Worm (Caenorhabditis elegans) whole organism, L1 larva: ENCODE results near the gene Y76B12C.8.

ENCODE experiments used
- C16A3.4 ChIP-seq: fragments of 150-350 bp; optimal IDR thresholded peaks from 2 replicates; lab custom pipeline; 2014; ENCODE audit warnings: missing biosample characterization, missing genetic modification characterization
- C34B4.2 ChIP-seq: sonication (generic microtip); optimal IDR thresholded peaks from 2 replicates; lab custom pipeline; 2017; ENCODE audit warnings: mild to moderate bottlenecking, missing genetic modification characterization, missing compliant biosample characterization
- F16B12.6 ChIP-seq: fragments of 150-350 bp; optimal IDR thresholded peaks from 2 replicates; lab custom pipeline; 2014; ENCODE audit warnings: missing biosample characterization, missing genetic modification characterization
- alr-1 ChIP-seq: fragments of 200-800 bp; sonication (Bioruptor generic); optimal IDR thresholded peaks from 2 replicates; lab custom pipeline; 2018; ENCODE audit warnings: borderline replicate concordance, mild to moderate bottlenecking, missing genetic modification characterization, missing compliant biosample characterization
- ceh-63 ChIP-seq: fragments of 200-800 bp; sonication (Bioruptor generic); optimal IDR thresholded peaks from 2 replicates; lab custom pipeline; 2018; ENCODE audit warnings: mild to moderate bottlenecking, missing genetic modification characterization, missing compliant biosample characterization
- ceh-82 ChIP-seq, 3 experiments: fragments of 150-350 bp in 1 of 3; sonication (generic microtip) in 2 of 3; optimal IDR thresholded peaks; 2 replicates each; lab custom pipeline; 2014 to 2017; ENCODE audit warnings: missing biosample characterization in 3 of 3, missing genetic modification characterization in 3 of 3
- ceh-88 ChIP-seq: fragments of 200-800 bp; sonication (Bioruptor generic); IDR thresholded peaks from 2 replicates; pipeline ENCODE4 v1.3.6; 2022; ENCODE audit warnings: missing genetic modification characterization, missing compliant biosample characterization
- dpl-1 ChIP-seq, 3 experiments: fragments of 150-350 bp in 2 of 3; sonication (generic microtip) in 1 of 3; optimal IDR thresholded peaks; 2 replicates each; lab custom pipeline; 2014 to 2017; ENCODE audit warnings: missing biosample characterization in 3 of 3, missing genetic modification characterization in 3 of 3, missing genetic modification reagents in 3 of 3
- efl-1 ChIP-seq, 4 experiments: fragments of 150-350 bp; optimal IDR thresholded peaks in 3 of 4; peaks in 1 of 4; 1 replicate in 1 of 4; 2 replicates in 3 of 4; lab custom pipeline; 2014; ENCODE audit warnings: missing biosample characterization in 2 of 4, missing genetic modification characterization in 2 of 4, missing genetic modification reagents in 2 of 4
- fkh-4 ChIP-seq: sonication (generic microtip); optimal IDR thresholded peaks from 2 replicates; lab custom pipeline; 2016; ENCODE audit warnings: missing compliant biosample characterization, missing genetic modification characterization, borderline replicate concordance
- fkh-8 ChIP-seq: sonication (generic microtip); optimal IDR thresholded peaks from 2 replicates; lab custom pipeline; 2016; ENCODE audit warnings: mild to moderate bottlenecking, missing genetic modification characterization, missing compliant biosample characterization
- grh-1 ChIP-seq: fragments of 200-800 bp; sonication (Bioruptor generic); IDR thresholded peaks from 2 replicates; pipeline ENCODE4 v1.3.6; 2022; ENCODE audit warnings: missing genetic modification reagents, missing genetic modification characterization, missing compliant biosample characterization
- lin-13 ChIP-seq: fragments of 150-350 bp; optimal IDR thresholded peaks from 2 replicates; lab custom pipeline; 2014; ENCODE audit warnings: missing biosample characterization, missing genetic modification reagents, missing genetic modification characterization
- lin-35 ChIP-seq, 2 experiments: fragments of 150-350 bp; optimal IDR thresholded peaks; 2 replicates each; lab custom pipeline; 2014; ENCODE audit warnings: missing biosample characterization in 2 of 2, missing genetic modification characterization in 2 of 2, missing genetic modification reagents in 2 of 2
- lir-3 ChIP-seq: sonication (generic microtip); optimal IDR thresholded peaks from 2 replicates; lab custom pipeline; 2016; ENCODE audit warnings: mild to moderate bottlenecking, missing genetic modification characterization, moderate library complexity, missing compliant biosample characterization; ENCODE audit not compliant: poor library complexity
- lsy-2 ChIP-seq, 2 experiments: fragments of 150-350 bp; optimal IDR thresholded peaks; 2 replicates each; lab custom pipeline; 2014; ENCODE audit warnings: missing biosample characterization in 2 of 2, missing genetic modification characterization in 2 of 2
- mef-2 ChIP-seq: fragments of 150-350 bp; optimal IDR thresholded peaks from 2 replicates; lab custom pipeline; 2014; ENCODE audit warnings: missing biosample characterization, missing genetic modification characterization
- mep-1 ChIP-seq: fragments of 150-350 bp; optimal IDR thresholded peaks from 2 replicates; lab custom pipeline; 2014; ENCODE audit warnings: missing biosample characterization, missing genetic modification characterization
- nhr-11 ChIP-seq: fragments of 150-350 bp; optimal IDR thresholded peaks from 2 replicates; lab custom pipeline; 2014; ENCODE audit warnings: missing biosample characterization, missing genetic modification characterization
- nhr-12 ChIP-seq: sonication (generic microtip); optimal IDR thresholded peaks from 2 replicates; lab custom pipeline; 2017; ENCODE audit warnings: missing biosample characterization, missing genetic modification characterization
- nhr-19 ChIP-seq: fragments of 200-800 bp; sonication (Bioruptor generic); conservative IDR thresholded peaks from 2 replicates; pipeline ENCODE4 v1.3.6; 2022; ENCODE audit warnings: missing genetic modification characterization, missing compliant biosample characterization
- nhr-237 ChIP-seq: fragments of 150-350 bp; optimal IDR thresholded peaks from 2 replicates; lab custom pipeline; 2014; ENCODE audit warnings: missing biosample characterization, missing genetic modification characterization
- nhr-28 ChIP-seq: fragments of 150-350 bp; optimal IDR thresholded peaks from 2 replicates; lab custom pipeline; 2014; ENCODE audit warnings: missing biosample characterization, missing genetic modification characterization
- nhr-71 ChIP-seq: sonication (generic microtip); optimal IDR thresholded peaks from 2 replicates; lab custom pipeline; 2016; ENCODE audit warnings: mild to moderate bottlenecking, missing genetic modification characterization, moderate library complexity, missing compliant biosample characterization
- nhr-77 ChIP-seq: fragments of 150-350 bp; optimal IDR thresholded peaks from 2 replicates; lab custom pipeline; 2014; ENCODE audit warnings: missing biosample characterization, missing genetic modification characterization
- nhr-84 ChIP-seq: sonication (generic microtip); optimal IDR thresholded peaks from 2 replicates; lab custom pipeline; 2017; ENCODE audit warnings: missing biosample characterization, missing genetic modification characterization
- nhr-85 ChIP-seq: sonication (generic microtip); peaks from one replicate; lab custom pipeline; 2016; ENCODE audit warnings: missing genetic modification characterization, inconsistent platforms, missing compliant biosample characterization
- pax-3 ChIP-seq: fragments of 200-800 bp; sonication (Bioruptor generic); optimal IDR thresholded peaks from 2 replicates; lab custom pipeline; 2018; ENCODE audit warnings: mild to moderate bottlenecking, missing genetic modification characterization, moderate library complexity, missing compliant biosample characterization
- rnt-1 ChIP-seq: sonication (generic microtip); optimal IDR thresholded peaks from 2 replicates; lab custom pipeline; 2016; ENCODE audit warnings: mild to moderate bottlenecking, missing genetic modification characterization, moderate library complexity, missing compliant biosample characterization
- skn-1 ChIP-seq: fragments of 150-350 bp; optimal IDR thresholded peaks from 2 replicates; lab custom pipeline; 2014; ENCODE audit warnings: missing biosample characterization, missing genetic modification characterization
- snpc-4 ChIP-seq: fragments of 150-350 bp; optimal IDR thresholded peaks from 2 replicates; lab custom pipeline; 2014; ENCODE audit warnings: missing biosample characterization, missing genetic modification characterization
- snu-23 ChIP-seq: sonication (generic microtip); optimal IDR thresholded peaks from 2 replicates; lab custom pipeline; 2016; ENCODE audit warnings: missing genetic modification characterization, missing compliant biosample characterization
- sup-37 ChIP-seq: fragments of 200-800 bp; sonication (Bioruptor generic); optimal IDR thresholded peaks from 2 replicates; lab custom pipeline; 2018; ENCODE audit warnings: mild to moderate bottlenecking, missing genetic modification characterization, missing compliant biosample characterization
- tbx-2 ChIP-seq: sonication (generic microtip); optimal IDR thresholded peaks from 2 replicates; lab custom pipeline; 2016; ENCODE audit warnings: missing genetic modification characterization, missing compliant biosample characterization
- unc-130 ChIP-seq: fragments of 150-350 bp; optimal IDR thresholded peaks from 2 replicates; lab custom pipeline; 2017; ENCODE audit warnings: missing biosample characterization, missing genetic modification characterization, inconsistent platforms
- unc-30 ChIP-seq: sonication (generic microtip); optimal IDR thresholded peaks from 2 replicates; lab custom pipeline; 2017; ENCODE audit warnings: missing biosample characterization, missing genetic modification characterization
- unc-98 ChIP-seq: fragments of 200-800 bp; sonication (Bioruptor generic); IDR thresholded peaks from 2 replicates; pipeline ENCODE4 v1.3.6; 2022; ENCODE audit warnings: missing genetic modification characterization, missing compliant biosample characterization
- vab-15 ChIP-seq: sonication (generic microtip); optimal IDR thresholded peaks from 2 replicates; lab custom pipeline; 2017; ENCODE audit warnings: missing genotype, mild to moderate bottlenecking, missing genetic modification characterization, missing compliant biosample characterization
- xbp-1 ChIP-seq: sonication (generic microtip); optimal IDR thresholded peaks from 2 replicates; lab custom pipeline; 2016; ENCODE audit warnings: missing genetic modification characterization, missing compliant biosample characterization
- zag-1 ChIP-seq: fragments of 150-350 bp; optimal IDR thresholded peaks from 2 replicates; lab custom pipeline; 2014; ENCODE audit warnings: missing biosample characterization, missing genetic modification characterization
- ztf-4 ChIP-seq: fragments of 150-350 bp; optimal IDR thresholded peaks from 2 replicates; lab custom pipeline; 2014; ENCODE audit warnings: missing biosample characterization, missing genetic modification characterization

Gene Y76B12C.8

ce11 chrIV:1972271-1972670 is 7.5 kb upstream of the Y76B12C.8 start, which contains the start of gene Y76B12C.4:
Gene Y76B12C.4, minus strand, starts transcription at chrIV:1972371.
- TF ChIP-seq ceh-88 (GFP tag; lab: Robert Waterston, UW) = no peak
- TF ChIP-seq grh-1 = no peak
- no peak for TF ChIP-seq unc-30
- TF ChIP-seq C34B4.2 (tag; lab: Kevin White, UChicago) = no peak
- TF ChIP-seq nhr-12 = no peak
- no peak for TF ChIP-seq nhr-77 (tag; lab: Kevin White, UChicago)
- no peak for TF ChIP-seq zag-1 (tag; lab: Kevin White, UChicago)
- TF ChIP-seq nhr-84 (tag; lab: Kevin White, UChicago) = no peak
- no peak for TF ChIP-seq skn-1
- TF ChIP-seq F16B12.6 (tag; lab: Kevin White, UChicago) = no peak
- TF ChIP-seq snu-23 (GFP tag; lab: Kevin White, UChicago) = no peak
- no peak for TF ChIP-seq vab-15
- TF ChIP-seq snpc-4 (tag; lab: Kevin White, UChicago) = no peak
- TF ChIP-seq nhr-19 (GFP tag; lab: Robert Waterston, UW) = no peak
- no peak for TF ChIP-seq ceh-63 (GFP tag; lab: Kevin White, UChicago)
- no peak for TF ChIP-seq lin-13 (GFP tag; lab: Kevin White, UChicago)
- no peak for TF ChIP-seq sup-37 (GFP tag; lab: Kevin White, UChicago)
- no peak for TF ChIP-seq nhr-237 (tag; lab: Kevin White, UChicago)
- TF ChIP-seq fkh-4 (tag; lab: Kevin White, UChicago) = no peak
- TF ChIP-seq nhr-11 (tag; lab: Kevin White, UChicago) = no peak

ce11 chrIV:1973372-1973771 is 6.4 kb upstream of the Y76B12C.8 start, which contains the start of gene Y76B12C.3:
Gene Y76B12C.3, plus strand, starts transcription at chrIV:1973705.
- TF ChIP-seq nhr-71 (tag; lab: Kevin White, UChicago) (no peak), alr-1 (no peak), nhr-85 (peak; percentile 52), snu-23 (GFP tag; lab: Kevin White, UChicago) (peak; percentile 2), mep-1 (tag; lab: Kevin White, UChicago) (peak; percentile 38), efl-1 (optimal IDR thresholded peaks at IDR 0.05; lab: Kevin White, UChicago) (peak; percentile 11 to 26), efl-1 (GFP tag; optimal IDR thresholded peaks at IDR 0.05 in 1 of 2; lab: Kevin White, UChicago) (peak; percentile 33 to 93), lin-35 (GFP tag; optimal IDR thresholded peaks at IDR 0.05; lab: Kevin White, UChicago) (peak; percentile 31 to 54), lir-3 (tag; lab: Kevin White, UChicago) (no peak), dpl-1 (GFP tag; optimal IDR thresholded peaks at IDR 0.05; lab: Kevin White, UChicago) (peak in 2 of 3 experiments; percentile 32 to 44), C16A3.4 (tag; lab: Kevin White, UChicago) (no peak), ceh-82 (tag; optimal IDR thresholded peaks at IDR 0.05; lab: Kevin White, UChicago) (peak in 1 of 3 experiments; percentile 4), mef-2 (tag; lab: Kevin White, UChicago) (no peak), nhr-28 (no peak), lsy-2 (tag; optimal IDR thresholded peaks at IDR 0.05; lab: Kevin White, UChicago) (peak in 1 of 2 experiments; percentile 44), ztf-4 (tag; lab: Kevin White, UChicago) (no peak), F16B12.6 (tag; lab: Kevin White, UChicago) (peak; percentile 82), xbp-1 (tag; lab: Kevin White, UChicago) (peak; percentile 99)

- TF ChIP-seq unc-98 (GFP tag; lab: Robert Waterston, UW) (no peak), nhr-85 (peak; percentile 13)
These were observed 4.2 kb upstream of the Y76B12C.8 start for ce11 chrIV:1975594-1975993.

- TF ChIP-seq tbx-2 (tag; lab: Kevin White, UChicago) = no peak
- TF ChIP-seq lsy-2 (tag; optimal IDR thresholded peaks at IDR 0.05; lab: Kevin White, UChicago) = peak; percentile 24 to 46
- TF ChIP-seq efl-1 (optimal IDR thresholded peaks at IDR 0.05; lab: Kevin White, UChicago) = peak; percentile 25 to 33
- TF ChIP-seq efl-1 (GFP tag; optimal IDR thresholded peaks at IDR 0.05 in 1 of 2; lab: Kevin White, UChicago) = peak; percentile 37 to 76
- TF ChIP-seq dpl-1 (GFP tag; optimal IDR thresholded peaks at IDR 0.05; lab: Kevin White, UChicago) = peak in 2 of 3 experiments; percentile 36
- no peak for TF ChIP-seq rnt-1 (tag; lab: Kevin White, UChicago)
- peak in 1 of 3 experiments; percentile 13 for TF ChIP-seq ceh-82 (tag; optimal IDR thresholded peaks at IDR 0.05; lab: Kevin White, UChicago)
- peak; percentile 20 to 40 for TF ChIP-seq lin-35 (GFP tag; optimal IDR thresholded peaks at IDR 0.05; lab: Kevin White, UChicago)
- TF ChIP-seq nhr-77 (tag; lab: Kevin White, UChicago) = no peak
- TF ChIP-seq snu-23 (GFP tag; lab: Kevin White, UChicago) = peak; percentile 42
- peak; percentile 5 for TF ChIP-seq fkh-8 (tag; lab: Kevin White, UChicago)
- TF ChIP-seq unc-130 (tag; lab: Kevin White, UChicago) = peak; percentile 47
- no peak for TF ChIP-seq pax-3 (tag; lab: Kevin White, UChicago)
- peak; percentile 45 for TF ChIP-seq xbp-1 (tag; lab: Kevin White, UChicago)
These were observed 1.2 kb downstream of the Y76B12C.8 start, which contains the start of gene Y76B12C.6 for ce11 chrIV:1980961-1981446. Gene Y76B12C.6, plus strand, starts transcription at chrIV:1981396.
